Worm (Caenorhabditis elegans): Measurements from ENCODE around the gene ttr-34.

Gene ttr-34

ce11 chrX:13165686-13166085 lies 26.1 kb downstream of the ttr-34 start (continued):
- no peak for TF ChIP-seq Y48G9A.11 (GFP tag; IDR thresholded peaks at IDR 0.05)

ce11 chrX:13169133-13169532 lies 29.5 kb downstream of the ttr-34 start:
- TF ChIP-seq ZK546.5 (tag; optimal IDR thresholded peaks at IDR 0.05), result no peak
- no peak for TF ChIP-seq lin-13 (GFP tag; optimal IDR thresholded peaks at IDR 0.05)
- no peak for TF ChIP-seq aly-2 (tag; optimal IDR thresholded peaks at IDR 0.05)
- no peak for TF ChIP-seq lin-15B (tag; optimal IDR thresholded peaks at IDR 0.05)
- no peak for TF ChIP-seq saeg-2 (GFP tag; IDR thresholded peaks at IDR 0.05)
- no peak for TF ChIP-seq egl-27 (tag; optimal IDR thresholded peaks at IDR 0.05)
- TF ChIP-seq dpl-1 (GFP tag; optimal IDR thresholded peaks at IDR 0.05), result no peak
- TF ChIP-seq aha-1 (tag), result no peak
- no peak for TF ChIP-seq Y5F2A.4 (GFP tag; optimal IDR thresholded peaks at IDR 0.05)
- peak; percentile 92 for TF ChIP-seq mxl-3 (GFP tag; optimal IDR thresholded peaks at IDR 0.05)
- TF ChIP-seq lim-7 (GFP tag; IDR thresholded peaks at IDR 0.05), result no peak
- TF ChIP-seq nhr-11 (tag; optimal IDR thresholded peaks at IDR 0.05), result peak; percentile 53
- peak in 1 of 2 experiments; percentile 2 for TF ChIP-seq daf-16 (GFP tag; optimal IDR thresholded peaks at IDR 0.05)
- TF ChIP-seq daf-16 (tag; optimal IDR thresholded peaks at IDR 0.05), result no peak
- peak; percentile 95 for TF ChIP-seq hlh-30 (tag; optimal IDR thresholded peaks at IDR 0.05; ENCODE audit: insufficient read depth)
- peak; percentile 26 for TF ChIP-seq nhr-28 (tag; optimal IDR thresholded peaks at IDR 0.05)
- peak in 1 of 2 experiments; percentile 81 for TF ChIP-seq mdl-1 (tag; optimal IDR thresholded peaks at IDR 0.05)
- TF ChIP-seq hlh-11 (tag; optimal IDR thresholded peaks at IDR 0.05), result peak; percentile 63
- TF ChIP-seq ztf-11 (tag; optimal IDR thresholded peaks at IDR 0.05), result no peak
- TF ChIP-seq daf-19 (GFP tag; conservative IDR thresholded peaks at IDR 0.05), result no peak

- no peak for TF ChIP-seq zag-1 (tag; optimal IDR thresholded peaks at IDR 0.05)
- no peak for TF ChIP-seq nhr-41 (GFP tag; IDR thresholded peaks at IDR 0.05)
- peak; percentile 86 for TF ChIP-seq aha-1 (tag)
- no peak for TF ChIP-seq rbr-2 (tag; optimal IDR thresholded peaks at IDR 0.05)
- TF ChIP-seq hlh-30 (tag; optimal IDR thresholded peaks at IDR 0.05; ENCODE audit: insufficient read depth), result peak; percentile 41
- TF ChIP-seq ceh-82 (tag; optimal IDR thresholded peaks at IDR 0.05), result no peak
- no peak for TF ChIP-seq lir-3 (tag; optimal IDR thresholded peaks at IDR 0.05)
- no peak for TF ChIP-seq F26F4.8 (GFP tag; conservative IDR thresholded peaks at IDR 0.05)
Observed at ce11 chrX:13169975-13170374, 30.4 kb downstream of the ttr-34 start, which contains the start of gene mob-2. TSS of gene mob-2 (minus strand) at chrX:13170075.

- TF ChIP-seq Y105C5A.15 (GFP tag; IDR thresholded peaks at IDR 0.05) (no peak), snpc-4 (tag; optimal IDR thresholded peaks at IDR 0.05) (no peak), nhr-41 (GFP tag; IDR thresholded peaks at IDR 0.05) (no peak), Y5F2A.4 (GFP tag; optimal IDR thresholded peaks at IDR 0.05) (no peak), ces-1 (GFP tag; optimal IDR thresholded peaks at IDR 0.05) (no peak), mdl-1 (tag; optimal IDR thresholded peaks at IDR 0.05) (no peak), lin-1 (GFP tag; IDR thresholded peaks at IDR 0.05) (no peak), fos-1 (tag; optimal IDR thresholded peaks at IDR 0.05) (no peak), nhr-28 (tag; optimal IDR thresholded peaks at IDR 0.05) (no peak), ztf-11 (tag; optimal IDR thresholded peaks at IDR 0.05) (no peak), nhr-76 (tag; optimal IDR thresholded peaks at IDR 0.05) (no peak), zip-11 (GFP tag; IDR thresholded peaks at IDR 0.05) (no peak)
Observed at ce11 chrX:13170804-13171203, 31.2 kb downstream of the ttr-34 start.

ce11 chrX:13171206-13171605 lies 31.6 kb downstream of the ttr-34 start:
- no peak for TF ChIP-seq ceh-28 (tag; optimal IDR thresholded peaks at IDR 0.05)
- no peak for TF ChIP-seq dve-1 (tag; optimal IDR thresholded peaks at IDR 0.05; ENCODE audit: insufficient read depth)
- TF ChIP-seq F10B5.3 (tag; optimal IDR thresholded peaks at IDR 0.05), result no peak
- TF ChIP-seq dmd-6 (GFP tag; IDR thresholded peaks at IDR 0.05), result no peak; the same call in 1 of the 2 replicates
- TF ChIP-seq nhr-10 (tag; optimal IDR thresholded peaks at IDR 0.05), result no peak
- TF ChIP-seq F37D6.2 (tag; optimal IDR thresholded peaks at IDR 0.05), result peak; percentile 2
- TF ChIP-seq Y5F2A.4 (GFP tag; optimal IDR thresholded peaks at IDR 0.05), result no peak
- TF ChIP-seq nhr-76 (tag; optimal IDR thresholded peaks at IDR 0.05), result no peak
- no peak for TF ChIP-seq vab-7 (GFP tag; IDR thresholded peaks at IDR 0.05)
- TF ChIP-seq nhr-102 (tag; optimal IDR thresholded peaks at IDR 0.05), result no peak
- TF ChIP-seq ZK546.5 (tag; optimal IDR thresholded peaks at IDR 0.05), result no peak
- TF ChIP-seq Y75B8A.6 (GFP tag; IDR thresholded peaks at IDR 0.05), result no peak
- 0 out of 2 replicates have a peak, but pooled peaks have one; percentile 11 for TF ChIP-seq ctbp-1 (GFP tag; IDR thresholded peaks at IDR 0.05)
- TF ChIP-seq attf-4 (tag; optimal IDR thresholded peaks at IDR 0.05), result no peak
- TF ChIP-seq nhr-237 (tag; optimal IDR thresholded peaks at IDR 0.05), result no peak
- no peak for TF ChIP-seq madf-5 (GFP tag; IDR thresholded peaks at IDR 0.05)
- TF ChIP-seq nhr-42 (GFP tag; IDR thresholded peaks at IDR 0.05), result no peak

All from whole organism, L4 larva.